Worm (Caenorhabditis elegans): Measurements from ENCODE around the gene B0001.5.
A peak's percentile ranks its signal among the peaks of the same experiment; 100 is the strongest.
"Not testable (repeated sequence)": the region's sequence is repeated elsewhere in the genome, so short reads cannot be mapped to it uniquely, and the experiment has no call there.

Gene B0001.5

ce11 chrIV:12149609-12150008 is 6.5 kb upstream of the B0001.5 start:
- TF ChIP-seq ceh-62 (tag; optimal IDR thresholded peaks at IDR 0.05) = no peak
- peak in 1 of 2 experiments; percentile 92 for TF ChIP-seq unc-62 (GFP tag; optimal IDR thresholded peaks at IDR 0.05 in 1 of 2)
- TF ChIP-seq unc-62 (tag; optimal IDR thresholded peaks at IDR 0.05) = no peak

- TF ChIP-seq hlh-30 (tag; optimal IDR thresholded peaks at IDR 0.05; ENCODE audit: insufficient read depth) (peak; percentile 24), dve-1 (tag; optimal IDR thresholded peaks at IDR 0.05; ENCODE audit: insufficient read depth) (no peak), lin-13 (GFP tag; optimal IDR thresholded peaks at IDR 0.05) (no peak), lsy-2 (tag; optimal IDR thresholded peaks at IDR 0.05) (peak in 1 of 2 experiments; percentile 37), mes-2 (tag; optimal IDR thresholded peaks at IDR 0.05; ENCODE audit: poor library complexity, severe bottlenecking) (peak; percentile 53), nhr-28 (tag; optimal IDR thresholded peaks at IDR 0.05) (peak; percentile 51)
These were observed 2.5 kb upstream of the B0001.5 start, which contains the start of gene B0001.3 for ce11 chrIV:12145681-12146080. B0001.3 (minus strand) TSS chrIV:12145735.

DNA sequence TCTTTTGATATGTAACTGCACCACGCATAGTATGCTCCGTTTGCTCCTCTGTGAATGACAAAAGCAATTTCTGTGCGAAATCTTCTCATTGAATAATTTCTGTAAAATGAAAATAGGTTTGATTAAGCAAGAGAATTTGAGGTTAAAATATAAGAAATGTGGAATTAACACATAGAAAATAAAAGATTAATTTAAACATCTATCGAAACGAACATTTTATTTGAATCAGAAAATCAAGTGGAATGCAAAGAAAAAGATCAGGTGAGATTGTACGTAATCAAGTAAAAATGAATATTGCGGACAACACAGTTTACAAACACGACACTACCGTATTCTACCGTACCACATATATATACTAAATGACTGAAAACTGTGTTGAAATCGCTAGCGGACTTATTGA is 2.2 kb downstream of the B0001.5 start, which contains the start of gene B0001.8:
Gene B0001.8, minus strand, starts transcription at position 101 of the 400 bp plus-strand sequence.
- TF ChIP-seq lin-29 (GFP tag; IDR thresholded peaks at IDR 0.05) (no peak), unc-62 (GFP tag; optimal IDR thresholded peaks at IDR 0.05 in 1 of 2) (peak in 1 of 2 experiments; percentile 50), unc-62 (tag; optimal IDR thresholded peaks at IDR 0.05) (no peak)

DNA sequence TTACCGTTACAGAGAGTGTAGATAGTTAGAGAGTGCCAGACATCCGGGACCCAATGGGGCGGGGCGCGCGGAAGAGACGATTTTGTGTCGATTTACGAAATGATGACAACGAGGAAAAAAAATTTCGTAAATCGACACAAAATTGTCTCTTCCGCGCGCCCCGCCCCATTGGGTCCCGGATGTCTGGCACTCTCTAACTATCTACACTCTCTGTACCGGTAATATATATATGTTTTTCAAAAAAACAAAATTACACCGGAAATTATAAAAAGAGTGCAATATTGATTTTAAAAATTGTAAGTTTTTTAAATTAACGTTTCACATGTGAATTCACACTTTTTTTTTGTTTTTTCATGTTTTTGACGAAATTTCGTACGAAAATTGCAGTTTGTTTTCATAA is 5.0 kb downstream of the B0001.5 start, which contains the start of gene B0001.4:
Gene B0001.4, minus strand, starts transcription at position 101 of the 400 bp plus-strand sequence.
- not testable (repeated sequence) for TF ChIP-seq lin-29, php-3, ceh-20 (GFP tag; IDR thresholded peaks at IDR 0.05)

DNA sequence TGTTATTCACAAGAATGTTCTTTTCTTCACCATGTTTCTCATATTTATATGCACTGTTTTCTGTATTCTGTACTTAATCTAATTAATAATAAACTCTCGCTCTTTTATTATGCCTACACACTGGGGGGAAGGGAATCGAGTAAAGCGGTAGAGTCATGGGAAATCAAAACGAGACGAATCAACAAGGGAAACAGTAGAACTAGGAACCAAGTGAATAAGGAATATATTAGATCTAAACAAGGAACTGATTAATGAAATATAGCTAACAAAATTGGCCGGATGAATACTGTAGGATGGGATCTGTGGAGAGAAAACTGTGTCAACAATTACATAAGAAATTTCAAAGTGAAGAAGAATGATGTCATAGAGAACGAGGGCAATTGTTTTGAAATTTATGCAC is 8.1 kb downstream of the B0001.5 start:
- TF ChIP-seq ceh-82 (tag; optimal IDR thresholded peaks at IDR 0.05) (no peak), lir-3 (tag; optimal IDR thresholded peaks at IDR 0.05) (no peak), mdl-1 (tag; optimal IDR thresholded peaks at IDR 0.05) (no peak), zag-1 (tag; optimal IDR thresholded peaks at IDR 0.05) (no peak), nhr-6 (tag; optimal IDR thresholded peaks at IDR 0.05) (no peak), set-16 (GFP tag; IDR thresholded peaks at IDR 0.05) (no peak), vab-7 (GFP tag; IDR thresholded peaks at IDR 0.05) (no peak), php-3 (GFP tag; IDR thresholded peaks at IDR 0.05) (no peak), fos-1 (tag; optimal IDR thresholded peaks at IDR 0.05) (no peak)

DNA sequence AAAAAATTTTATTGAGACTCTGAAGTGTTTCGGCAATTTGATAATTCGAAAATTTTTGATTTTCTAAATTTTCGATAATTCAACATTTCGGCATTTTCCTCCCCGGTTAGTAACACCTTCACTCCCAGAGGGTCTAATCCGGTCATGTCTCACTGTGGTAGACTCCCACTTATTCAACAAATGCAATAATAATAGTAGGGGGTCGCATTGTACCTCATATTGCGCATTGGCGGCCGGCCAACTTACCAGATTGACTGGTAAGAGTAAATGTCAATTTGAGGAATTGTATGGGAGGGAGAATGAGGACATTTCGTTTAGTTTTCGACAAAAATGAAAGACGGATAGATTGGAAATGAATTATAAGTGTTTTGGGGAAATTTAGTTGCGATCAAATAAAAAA is 9.4 kb downstream of the B0001.5 start:
- TF ChIP-seq mes-2 (tag; optimal IDR thresholded peaks at IDR 0.05; ENCODE audit: poor library complexity, severe bottlenecking) (peak; percentile 1), ceh-28 (tag; optimal IDR thresholded peaks at IDR 0.05) (no peak)

DNA sequence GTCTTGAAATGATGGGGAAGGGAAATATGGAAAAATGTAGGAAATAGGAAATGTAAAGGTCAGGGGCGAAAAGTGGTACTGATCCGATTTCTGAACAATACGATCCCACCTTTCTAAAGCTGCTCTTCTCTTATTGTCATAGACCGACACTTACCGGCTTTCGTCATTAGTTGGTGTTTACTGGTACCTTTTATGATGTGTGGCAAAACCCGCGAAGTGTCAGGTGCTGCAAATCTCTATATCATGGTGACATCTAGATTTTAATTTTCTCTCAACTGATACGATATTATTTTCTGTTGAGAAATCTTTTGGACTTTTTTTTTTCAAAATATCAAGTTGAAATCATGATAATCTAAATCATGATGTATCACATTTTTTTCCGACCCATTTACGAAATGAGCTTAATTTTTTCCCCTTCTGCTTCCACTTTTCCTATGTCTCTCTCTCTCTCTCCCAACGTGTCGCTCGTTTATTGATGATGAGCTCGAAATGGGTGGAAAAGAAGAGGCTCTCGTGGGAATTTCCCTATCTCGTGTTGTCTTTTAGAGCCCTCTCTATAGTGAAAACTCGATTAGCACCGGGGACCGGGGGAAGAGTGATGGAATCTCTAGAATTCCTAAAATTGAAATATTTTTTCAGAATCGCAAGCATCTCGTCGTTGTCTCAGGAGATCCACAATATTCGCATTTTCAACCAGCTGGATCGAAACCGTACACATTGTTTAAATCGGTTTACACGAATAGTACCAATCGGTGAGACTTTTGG is 11.6 kb downstream of the B0001.5 start:
- TF ChIP-seq lin-13 (GFP tag; optimal IDR thresholded peaks at IDR 0.05) = no peak
- TF ChIP-seq pha-4 (GFP tag; IDR thresholded peaks at IDR 0.05) = no peak
- TF ChIP-seq pha-4 (tag; optimal IDR thresholded peaks at IDR 0.05) = no peak
- no peak for TF ChIP-seq set-16 (GFP tag; IDR thresholded peaks at IDR 0.05)
- no peak for TF ChIP-seq sdz-12 (GFP tag; optimal IDR thresholded peaks at IDR 0.05)
- TF ChIP-seq madf-9 (GFP tag; conservative IDR thresholded peaks at IDR 0.05) = no peak
- peak; percentile 17 for TF ChIP-seq hlh-30 (tag; optimal IDR thresholded peaks at IDR 0.05; ENCODE audit: insufficient read depth)
- peak in 1 of 2 experiments; percentile 60 for TF ChIP-seq unc-62 (GFP tag; optimal IDR thresholded peaks at IDR 0.05 in 1 of 2)
- no peak for TF ChIP-seq unc-62 (tag; optimal IDR thresholded peaks at IDR 0.05)
- 0 out of 2 replicates have a peak, but pooled peaks have one; percentile 16 for TF ChIP-seq ceh-20 (GFP tag; IDR thresholded peaks at IDR 0.05)
